ENCODE assay signal across 6 fruit fly cellular contexts in genomic region chr3L:10664511-10665062, dm6.
A peak's percentile ranks its signal among the peaks of the same experiment; 100 is the strongest.
TF ChIP-seq lines count a peak whose summit lies in the region.

simj (plus strand) TSS chr3L:10664739.

- peak; percentile 53 to 57 for TF ChIP-seq CTCF in S2 (optimal IDR thresholded peaks at IDR 0.05; lab: Kevin White, UChicago)
- TF ChIP-seq CTCF in whole organism, embryonic (GFP tag; optimal IDR thresholded peaks at IDR 0.05; lab: Kevin White, UChicago), result peak; percentile 71

TF ChIP-seq in whole organism, adult, 20 proteins besides CTCF, POLR2A, EP300 and RAD21 (continues in another document):
- no peak for TF ChIP-seq CG5204 (GFP tag; optimal IDR thresholded peaks at IDR 0.05; lab: Kevin White, UChicago)
- TF ChIP-seq CG12768 (GFP tag; optimal IDR thresholded peaks at IDR 0.05; lab: Kevin White, UChicago), result peak; percentile 72
- TF ChIP-seq CG7045 (GFP tag; optimal IDR thresholded peaks at IDR 0.05; lab: Kevin White, UChicago), result peak; percentile 28
- peak; percentile 39 for TF ChIP-seq CG14711 (tag; optimal IDR thresholded peaks at IDR 0.05; lab: Kevin White, UChicago)
- peak; percentile 78 for TF ChIP-seq Mnt (GFP tag; optimal IDR thresholded peaks at IDR 0.05; lab: Kevin White, UChicago)
- TF ChIP-seq Crg-1 (GFP tag; optimal IDR thresholded peaks at IDR 0.05; lab: Kevin White, UChicago), result peak; percentile 43
- TF ChIP-seq Hr96 (GFP tag; optimal IDR thresholded peaks at IDR 0.05; lab: Kevin White, UChicago), result peak; percentile 54
- TF ChIP-seq toe (GFP tag; optimal IDR thresholded peaks at IDR 0.05; lab: Kevin White, UChicago), result peak; percentile 6
- TF ChIP-seq CG7101 (tag; optimal IDR thresholded peaks at IDR 0.05; lab: Kevin White, UChicago), result peak; percentile 78
- no peak for TF ChIP-seq cnc (optimal IDR thresholded peaks at IDR 0.05; lab: Kevin White, UChicago)
- peak; percentile 45 for TF ChIP-seq pad (GFP tag; optimal IDR thresholded peaks at IDR 0.05; lab: Kevin White, UChicago)
- TF ChIP-seq kay (GFP tag; lab: Kevin White, UChicago; ENCODE audit: borderline replicate concordance), result peak; percentile 67
- no peak for TF ChIP-seq Clk (GFP tag; optimal IDR thresholded peaks at IDR 0.05; lab: Kevin White, UChicago)
- peak; percentile 56 for TF ChIP-seq ovo (GFP tag; optimal IDR thresholded peaks at IDR 0.05; lab: Kevin White, UChicago)
- peak; percentile 59 for TF ChIP-seq CG11617 (GFP tag; optimal IDR thresholded peaks at IDR 0.05; lab: Kevin White, UChicago)
- peak; percentile 89 for TF ChIP-seq cic (GFP tag; optimal IDR thresholded peaks at IDR 0.05; lab: Kevin White, UChicago)
- peak; percentile 39 for TF ChIP-seq CG1620 (GFP tag; optimal IDR thresholded peaks at IDR 0.05; lab: Kevin White, UChicago)
- TF ChIP-seq CG33017 (tag; optimal IDR thresholded peaks at IDR 0.05; lab: Kevin White, UChicago), result peak; percentile 76

TF ChIP-seq in whole organism, embryonic, 481 proteins besides CTCF, POLR2A, EP300 and RAD21 (continues in another document):
- TF ChIP-seq Adf1 (GFP tag; IDR thresholded peaks at IDR 0.05; lab: Robert Waterston, UW) (peak; percentile 68; the same call in 1 of the 2 replicates), Dp (GFP tag; optimal IDR thresholded peaks at IDR 0.05; lab: Kevin White, UChicago) (peak; percentile 81), CG4730 (GFP tag; IDR thresholded peaks at IDR 0.05; lab: Robert Waterston, UW) (no peak), CG1647 (GFP tag; optimal IDR thresholded peaks at IDR 0.05; lab: Kevin White, UChicago) (peak; percentile 13), NfI (GFP tag; optimal IDR thresholded peaks at IDR 0.05; lab: Kevin White, UChicago) (peak; percentile 57), klu (GFP tag; IDR thresholded peaks at IDR 0.05; lab: Robert Waterston, UW) (no peak), CG10543 (GFP tag; optimal IDR thresholded peaks at IDR 0.05; lab: Kevin White, UChicago) (peak; percentile 86), Stat92E (GFP tag; optimal IDR thresholded peaks at IDR 0.05; lab: Kevin White, UChicago) (peak in 1 of 3 experiments; percentile 75), chinmo (GFP tag; IDR thresholded peaks at IDR 0.05; lab: Robert Waterston, UW; ENCODE audit: partially characterized antibody) (peak; percentile 96), CG3838 (GFP tag; optimal IDR thresholded peaks at IDR 0.05; lab: Kevin White, UChicago) (peak; percentile 51), D19B (GFP tag; optimal IDR thresholded peaks at IDR 0.05; lab: Kevin White, UChicago) (no peak), Doc3 (GFP tag; IDR thresholded peaks at IDR 0.05; lab: Robert Waterston, UW; ENCODE audit: partially characterized antibody) (peak; percentile 60), unc-4 (GFP tag; IDR thresholded peaks at IDR 0.05; lab: Robert Waterston, UW; ENCODE audit: partially characterized antibody) (peak; percentile 85), Optix (GFP tag; IDR thresholded peaks at IDR 0.05; lab: Robert Waterston, UW) (no peak), sob (GFP tag; IDR thresholded peaks at IDR 0.05; lab: Robert Waterston, UW) (peak; percentile 77), Meics (GFP tag; optimal IDR thresholded peaks at IDR 0.05; lab: Kevin White, UChicago) (peak; percentile 51), Jarid2 (GFP tag; optimal IDR thresholded peaks at IDR 0.05; lab: Kevin White, UChicago) (peak; percentile 88)

TF ChIP-seq in whole organism, prepupa, 60 proteins besides CTCF, POLR2A, EP300 and RAD21 (continues in another document):
- TF ChIP-seq acj6 (GFP tag; optimal IDR thresholded peaks at IDR 0.05; lab: Kevin White, UChicago), result peak; percentile 10
- peak; percentile 67 for TF ChIP-seq CG16779 (tag; optimal IDR thresholded peaks at IDR 0.05; lab: Kevin White, UChicago)
- no peak for TF ChIP-seq Hr39 (GFP tag; optimal IDR thresholded peaks at IDR 0.05; lab: Kevin White, UChicago)
- no peak for TF ChIP-seq CG32006 (GFP tag; optimal IDR thresholded peaks at IDR 0.05; lab: Kevin White, UChicago)
- TF ChIP-seq Hr38 (GFP tag; optimal IDR thresholded peaks at IDR 0.05; lab: Kevin White, UChicago), result no peak
- peak; percentile 81 for TF ChIP-seq eg (GFP tag; IDR thresholded peaks at IDR 0.05; lab: Robert Waterston, UW)
- TF ChIP-seq CG15336 (GFP tag; IDR thresholded peaks at IDR 0.05; lab: Robert Waterston, UW), result peak; percentile 57; the same call in 1 of the 2 replicates
- peak; percentile 66 for TF ChIP-seq Sox14 (GFP tag; optimal IDR thresholded peaks at IDR 0.05; lab: Kevin White, UChicago)
- peak; percentile 44; the same call in 1 of the 2 replicates for TF ChIP-seq Gug (GFP tag; IDR thresholded peaks at IDR 0.05; lab: Robert Waterston, UW)
- TF ChIP-seq CG8632 (GFP tag; optimal IDR thresholded peaks at IDR 0.05; lab: Kevin White, UChicago), result peak; percentile 13
- TF ChIP-seq Eip93F (GFP tag; optimal IDR thresholded peaks at IDR 0.05; lab: Kevin White, UChicago), result peak; percentile 50
- peak; percentile 24 for TF ChIP-seq esn (GFP tag; optimal IDR thresholded peaks at IDR 0.05; lab: Kevin White, UChicago)
- TF ChIP-seq Ets96B (tag; optimal IDR thresholded peaks at IDR 0.05; lab: Kevin White, UChicago), result peak; percentile 36
- peak; percentile 44; the same call in 2 of the 3 replicates for TF ChIP-seq CG8119 (GFP tag; IDR thresholded peaks at IDR 0.05; lab: Robert Waterston, UW)
- peak; percentile 17 for TF ChIP-seq CG34406 (GFP tag; optimal IDR thresholded peaks at IDR 0.05; lab: Kevin White, UChicago)
- TF ChIP-seq CG11762 (GFP tag; optimal IDR thresholded peaks at IDR 0.05; lab: Kevin White, UChicago; ENCODE audit: insufficient read depth), result no peak
- TF ChIP-seq Eip75B (GFP tag; optimal IDR thresholded peaks at IDR 0.05; lab: Kevin White, UChicago), result peak; percentile 48
- no peak for TF ChIP-seq CG8319 (GFP tag; optimal IDR thresholded peaks at IDR 0.05; lab: Kevin White, UChicago)
- TF ChIP-seq CG3032 (tag; optimal IDR thresholded peaks at IDR 0.05; lab: Kevin White, UChicago), result peak; percentile 22

TF ChIP-seq in whole organism, pupa, 21 proteins besides CTCF, POLR2A, EP300 and RAD21 (continues in another document):
- peak; percentile 72 for TF ChIP-seq CG4496 (GFP tag; IDR thresholded peaks at IDR 0.05; lab: Robert Waterston, UW)
- peak; percentile 34 for TF ChIP-seq Pif1B (GFP tag; optimal IDR thresholded peaks at IDR 0.05; lab: Kevin White, UChicago)
- TF ChIP-seq CG15710 (tag; optimal IDR thresholded peaks at IDR 0.05; lab: Kevin White, UChicago), result peak; percentile 52
- TF ChIP-seq fd96Ca (GFP tag; IDR thresholded peaks at IDR 0.05; lab: Robert Waterston, UW), result peak; percentile 76
- TF ChIP-seq CG14655 (GFP tag; optimal IDR thresholded peaks at IDR 0.05; lab: Kevin White, UChicago), result peak; percentile 16
- TF ChIP-seq CG9948 (tag; optimal IDR thresholded peaks at IDR 0.05; lab: Kevin White, UChicago), result peak; percentile 6
- peak; percentile 41 for TF ChIP-seq gl (tag; optimal IDR thresholded peaks at IDR 0.05; lab: Kevin White, UChicago)
- TF ChIP-seq CG12605 (GFP tag; IDR thresholded peaks at IDR 0.05; lab: Robert Waterston, UW), result peak; percentile 62; the same call in 1 of the 2 replicates
- TF ChIP-seq D1 (tag; optimal IDR thresholded peaks at IDR 0.05; lab: Kevin White, UChicago), result no peak
- TF ChIP-seq CG8159 (tag; optimal IDR thresholded peaks at IDR 0.05; lab: Kevin White, UChicago), result peak; percentile 40
- TF ChIP-seq rn (GFP tag; IDR thresholded peaks at IDR 0.05; lab: Robert Waterston, UW), result 0 out of 2 replicates have a peak, but pooled peaks have one; percentile 35
- TF ChIP-seq Ets98B (GFP tag; IDR thresholded peaks at IDR 0.05; lab: Robert Waterston, UW), result peak; percentile 69
- TF ChIP-seq Pif1A (GFP tag; optimal IDR thresholded peaks at IDR 0.05; lab: Kevin White, UChicago), result peak; percentile 49
- TF ChIP-seq CG34367 (tag; optimal IDR thresholded peaks at IDR 0.05; lab: Kevin White, UChicago), result peak; percentile 35
- peak; percentile 34 for TF ChIP-seq CG8301 (tag; optimal IDR thresholded peaks at IDR 0.05; lab: Kevin White, UChicago)
- no peak for TF ChIP-seq CG17806 (tag; optimal IDR thresholded peaks at IDR 0.05; lab: Kevin White, UChicago)
- TF ChIP-seq CG13204 (GFP tag; optimal IDR thresholded peaks at IDR 0.05; lab: Kevin White, UChicago), result peak; percentile 69
- no peak for TF ChIP-seq CG10348 (GFP tag; IDR thresholded peaks at IDR 0.05; lab: Robert Waterston, UW)
- TF ChIP-seq EcR (GFP tag; optimal IDR thresholded peaks at IDR 0.05; lab: Kevin White, UChicago), result peak; percentile 22
- peak; percentile 52 for TF ChIP-seq Snoo (tag; optimal IDR thresholded peaks at IDR 0.05; lab: Kevin White, UChicago)

TF ChIP-seq in whole organism, wandering third instar larva, 38 proteins besides CTCF, POLR2A, EP300 and RAD21 (continues in another document):
- peak; percentile 31 for TF ChIP-seq HLH106 (tag; optimal IDR thresholded peaks at IDR 0.05; lab: Kevin White, UChicago)
- TF ChIP-seq ey (GFP tag; optimal IDR thresholded peaks at IDR 0.05; lab: Kevin White, UChicago), result peak; percentile 7
- TF ChIP-seq br (GFP tag; optimal IDR thresholded peaks at IDR 0.05; lab: Kevin White, UChicago), result peak; percentile 62
- TF ChIP-seq h (GFP tag; optimal IDR thresholded peaks at IDR 0.05; lab: Kevin White, UChicago), result peak; percentile 81
- peak; percentile 49 for TF ChIP-seq jim (GFP tag; optimal IDR thresholded peaks at IDR 0.05; lab: Kevin White, UChicago)
- peak; percentile 53 for TF ChIP-seq OdsH (GFP tag; optimal IDR thresholded peaks at IDR 0.05; lab: Kevin White, UChicago)
- peak; percentile 8 for TF ChIP-seq tai (GFP tag; optimal IDR thresholded peaks at IDR 0.05; lab: Kevin White, UChicago)
- TF ChIP-seq brk (GFP tag; optimal IDR thresholded peaks at IDR 0.05; lab: Kevin White, UChicago), result peak; percentile 77
- TF ChIP-seq Jra (GFP tag; optimal IDR thresholded peaks at IDR 0.05; lab: Kevin White, UChicago), result peak; percentile 74
- TF ChIP-seq Dif (GFP tag; optimal IDR thresholded peaks at IDR 0.05; lab: Kevin White, UChicago; ENCODE audit: partially characterized antibody), result peak; percentile 25
- TF ChIP-seq psq (GFP tag; optimal IDR thresholded peaks at IDR 0.05; lab: Kevin White, UChicago), result peak; percentile 41
- TF ChIP-seq Rel (GFP tag; optimal IDR thresholded peaks at IDR 0.05; lab: Kevin White, UChicago), result no peak
- peak; percentile 82 for TF ChIP-seq Rel (tag; optimal IDR thresholded peaks at IDR 0.05; lab: Kevin White, UChicago)
- TF ChIP-seq usp (GFP tag; optimal IDR thresholded peaks at IDR 0.05; lab: Kevin White, UChicago), result no peak
- peak; percentile 61 for TF ChIP-seq rgr (GFP tag; optimal IDR thresholded peaks at IDR 0.05; lab: Kevin White, UChicago)
- no peak for TF ChIP-seq Dfd (GFP tag; optimal IDR thresholded peaks at IDR 0.05; lab: Kevin White, UChicago)
- TF ChIP-seq Mio (GFP tag; optimal IDR thresholded peaks at IDR 0.05; lab: Kevin White, UChicago), result no peak
- no peak for TF ChIP-seq CG32264 (GFP tag; optimal IDR thresholded peaks at IDR 0.05; lab: Kevin White, UChicago)
- TF ChIP-seq CrebA (GFP tag; optimal IDR thresholded peaks at IDR 0.05; lab: Kevin White, UChicago; ENCODE audit: borderline replicate concordance), result peak; percentile 54
- no peak for TF ChIP-seq CG9705 (GFP tag; optimal IDR thresholded peaks at IDR 0.05; lab: Kevin White, UChicago)
- TF ChIP-seq sv (GFP tag; optimal IDR thresholded peaks at IDR 0.05; lab: Kevin White, UChicago), result peak; percentile 48
- TF ChIP-seq fru (GFP tag; optimal IDR thresholded peaks at IDR 0.05; lab: Kevin White, UChicago), result peak; percentile 59
- TF ChIP-seq N (GFP tag; optimal IDR thresholded peaks at IDR 0.05; lab: Kevin White, UChicago), result peak; percentile 34
